Worm (Caenorhabditis elegans): ENCODE results near the gene ham-2.

ce11 chrX:4600987-4601386 lies 46.5 kb downstream of the ham-2 start:
- no peak for TF ChIP-seq nhr-25 (tag; optimal IDR thresholded peaks at IDR 0.05)
- no peak for TF ChIP-seq elt-3 (tag; optimal IDR thresholded peaks at IDR 0.05)
- TF ChIP-seq nhr-237 (tag; optimal IDR thresholded peaks at IDR 0.05) = no peak
- no peak for TF ChIP-seq snpc-4 (tag; optimal IDR thresholded peaks at IDR 0.05)
- no peak for TF ChIP-seq elt-2 (tag; optimal IDR thresholded peaks at IDR 0.05)
- TF ChIP-seq lin-15B (tag; optimal IDR thresholded peaks at IDR 0.05) = no peak
- no peak for TF ChIP-seq ama-1 (optimal IDR thresholded peaks at IDR 0.05)
- TF ChIP-seq nhr-43 (tag; optimal IDR thresholded peaks at IDR 0.05; ENCODE audit: poor library complexity, severe bottlenecking) = no peak
- TF ChIP-seq eor-1 (tag; optimal IDR thresholded peaks at IDR 0.05) = no peak
- TF ChIP-seq ZK546.5 (tag; optimal IDR thresholded peaks at IDR 0.05) = no peak
- TF ChIP-seq nhr-28 (tag; optimal IDR thresholded peaks at IDR 0.05) = no peak
- no peak for TF ChIP-seq fkh-10 (GFP tag; optimal IDR thresholded peaks at IDR 0.05)
- no peak for TF ChIP-seq sea-2 (GFP tag; optimal IDR thresholded peaks at IDR 0.05)
